Fruit fly (Drosophila melanogaster): Measurements from ENCODE around the gene halo.
A peak's percentile ranks its signal among the peaks of the same experiment; 100 is the strongest.

The halo gene

dm6 chr2L:1504288-1504687, 13.7 kb downstream of the halo start:
- no peak for TF ChIP-seq CG15710 (tag; optimal IDR thresholded peaks at IDR 0.05)
- TF ChIP-seq Pif1A (GFP tag; optimal IDR thresholded peaks at IDR 0.05): no peak
- no peak for TF ChIP-seq EcR (GFP tag; optimal IDR thresholded peaks at IDR 0.05)
- no peak for TF ChIP-seq CG34367 (tag; optimal IDR thresholded peaks at IDR 0.05)
- TF ChIP-seq CG8159 (tag; optimal IDR thresholded peaks at IDR 0.05): no peak
- no peak for TF ChIP-seq gl (tag; optimal IDR thresholded peaks at IDR 0.05)
- TF ChIP-seq CG14655 (GFP tag; optimal IDR thresholded peaks at IDR 0.05): no peak
- TF ChIP-seq CG8301 (tag; optimal IDR thresholded peaks at IDR 0.05): no peak
- TF ChIP-seq Ets98B (GFP tag; IDR thresholded peaks at IDR 0.05): no peak
- no peak for TF ChIP-seq rn (GFP tag; IDR thresholded peaks at IDR 0.05)
- no peak for TF ChIP-seq CG13204 (GFP tag; optimal IDR thresholded peaks at IDR 0.05)
- TF ChIP-seq CG4496 (GFP tag; IDR thresholded peaks at IDR 0.05): no peak
- no peak for TF ChIP-seq D1 (tag; optimal IDR thresholded peaks at IDR 0.05)
- TF ChIP-seq CG9948 (tag; optimal IDR thresholded peaks at IDR 0.05): no peak
- TF ChIP-seq fd96Ca (GFP tag; IDR thresholded peaks at IDR 0.05): no peak
- TF ChIP-seq Snoo (tag; optimal IDR thresholded peaks at IDR 0.05): no peak
- no peak for TF ChIP-seq CG32121 (GFP tag; IDR thresholded peaks at IDR 0.05)

- TF ChIP-seq Ets98B (GFP tag; IDR thresholded peaks at IDR 0.05) (no peak), CG12605 (GFP tag; IDR thresholded peaks at IDR 0.05) (0 out of 2 replicates have a peak, but pooled peaks have one; percentile 35)
Measured at dm6 chr2L:1502459-1503101, 15.4 kb downstream of the halo start, which contains the start of gene CG7420. TSS of gene CG7420 (minus strand) at chr2L:1502904.

dm6 chr2L:1500312-1500711, 17.6 kb downstream of the halo start, which contains the start of gene CG18131:
TSS of gene CG18131 (minus strand) at chr2L:1500608.
- no peak for TF ChIP-seq CG17806 (tag; optimal IDR thresholded peaks at IDR 0.05)
- TF ChIP-seq CG8159 (tag; optimal IDR thresholded peaks at IDR 0.05): no peak
- no peak for TF ChIP-seq CG9948 (tag; optimal IDR thresholded peaks at IDR 0.05)
- no peak for TF ChIP-seq CG4496 (GFP tag; IDR thresholded peaks at IDR 0.05)
- TF ChIP-seq fd96Ca (GFP tag; IDR thresholded peaks at IDR 0.05): no peak
- TF ChIP-seq D1 (tag; optimal IDR thresholded peaks at IDR 0.05): no peak
- TF ChIP-seq CG34367 (tag; optimal IDR thresholded peaks at IDR 0.05): no peak
- TF ChIP-seq CG8301 (tag; optimal IDR thresholded peaks at IDR 0.05): no peak
- TF ChIP-seq Ets98B (GFP tag; IDR thresholded peaks at IDR 0.05): no peak

dm6 chr2L:1498966-1499554, 18.9 kb downstream of the halo start:
- TF ChIP-seq EcR (GFP tag; optimal IDR thresholded peaks at IDR 0.05): no peak
- TF ChIP-seq Snoo (tag; optimal IDR thresholded peaks at IDR 0.05): no peak
- no peak for TF ChIP-seq CG32121 (GFP tag; IDR thresholded peaks at IDR 0.05)
- TF ChIP-seq CG9948 (tag; optimal IDR thresholded peaks at IDR 0.05): no peak
- TF ChIP-seq CG12605 (GFP tag; IDR thresholded peaks at IDR 0.05): no peak
- no peak for TF ChIP-seq CG4496 (GFP tag; IDR thresholded peaks at IDR 0.05)
- no peak for TF ChIP-seq CG8301 (tag; optimal IDR thresholded peaks at IDR 0.05)
- no peak for TF ChIP-seq CG15710 (tag; optimal IDR thresholded peaks at IDR 0.05)

dm6 chr2L:1496943-1497342, 21.0 kb downstream of the halo start, which contains the start of gene CG31661:
TSS of gene CG31661 (plus strand) at chr2L:1497243.
- TF ChIP-seq CG8301 (tag; optimal IDR thresholded peaks at IDR 0.05) (no peak), fd96Ca (GFP tag; IDR thresholded peaks at IDR 0.05) (no peak), CG17806 (tag; optimal IDR thresholded peaks at IDR 0.05) (no peak), CG4496 (GFP tag; IDR thresholded peaks at IDR 0.05) (no peak), CG32121 (GFP tag; IDR thresholded peaks at IDR 0.05) (no peak), Pif1A (GFP tag; optimal IDR thresholded peaks at IDR 0.05) (no peak), gl (tag; optimal IDR thresholded peaks at IDR 0.05) (no peak), CG15710 (tag; optimal IDR thresholded peaks at IDR 0.05) (no peak), CG8159 (tag; optimal IDR thresholded peaks at IDR 0.05) (no peak), CG10348 (GFP tag; IDR thresholded peaks at IDR 0.05) (no peak), CG13204 (GFP tag; optimal IDR thresholded peaks at IDR 0.05) (no peak), rn (GFP tag; IDR thresholded peaks at IDR 0.05) (no peak), Snoo (tag; optimal IDR thresholded peaks at IDR 0.05) (no peak), Ets98B (GFP tag; IDR thresholded peaks at IDR 0.05) (no peak), Pif1B (GFP tag; optimal IDR thresholded peaks at IDR 0.05) (no peak), CG9948 (tag; optimal IDR thresholded peaks at IDR 0.05) (no peak), D1 (tag; optimal IDR thresholded peaks at IDR 0.05) (no peak), CG14655 (GFP tag; optimal IDR thresholded peaks at IDR 0.05) (no peak)

- no peak for TF ChIP-seq CG8159 (tag; optimal IDR thresholded peaks at IDR 0.05)
- TF ChIP-seq Snoo (tag; optimal IDR thresholded peaks at IDR 0.05): no peak
- no peak for TF ChIP-seq CG13204 (GFP tag; optimal IDR thresholded peaks at IDR 0.05)
- no peak for TF ChIP-seq CG15710 (tag; optimal IDR thresholded peaks at IDR 0.05)
- no peak for TF ChIP-seq rn (GFP tag; IDR thresholded peaks at IDR 0.05)
- no peak for TF ChIP-seq CG17806 (tag; optimal IDR thresholded peaks at IDR 0.05)
- no peak for TF ChIP-seq gl (tag; optimal IDR thresholded peaks at IDR 0.05)
- no peak for TF ChIP-seq fd96Ca (GFP tag; IDR thresholded peaks at IDR 0.05)
- TF ChIP-seq Ets98B (GFP tag; IDR thresholded peaks at IDR 0.05): no peak
- no peak for TF ChIP-seq EcR (GFP tag; optimal IDR thresholded peaks at IDR 0.05)
- TF ChIP-seq CG32121 (GFP tag; IDR thresholded peaks at IDR 0.05): no peak
- no peak for TF ChIP-seq CG12605 (GFP tag; IDR thresholded peaks at IDR 0.05)
- TF ChIP-seq CG8301 (tag; optimal IDR thresholded peaks at IDR 0.05): no peak
- TF ChIP-seq D1 (tag; optimal IDR thresholded peaks at IDR 0.05): no peak
- no peak for TF ChIP-seq CG4496 (GFP tag; IDR thresholded peaks at IDR 0.05)
- TF ChIP-seq CG10348 (GFP tag; IDR thresholded peaks at IDR 0.05): no peak
- no peak for TF ChIP-seq Pif1B (GFP tag; optimal IDR thresholded peaks at IDR 0.05)
Measured at dm6 chr2L:1495160-1495559, 22.8 kb downstream of the halo start, which contains the start of gene CG31926. TSS of gene CG31926 (plus strand) at chr2L:1495460.

Data from whole organism, pupa.